Fruit fly (Drosophila melanogaster): ENCODE results near the gene CG14995.

DNA sequence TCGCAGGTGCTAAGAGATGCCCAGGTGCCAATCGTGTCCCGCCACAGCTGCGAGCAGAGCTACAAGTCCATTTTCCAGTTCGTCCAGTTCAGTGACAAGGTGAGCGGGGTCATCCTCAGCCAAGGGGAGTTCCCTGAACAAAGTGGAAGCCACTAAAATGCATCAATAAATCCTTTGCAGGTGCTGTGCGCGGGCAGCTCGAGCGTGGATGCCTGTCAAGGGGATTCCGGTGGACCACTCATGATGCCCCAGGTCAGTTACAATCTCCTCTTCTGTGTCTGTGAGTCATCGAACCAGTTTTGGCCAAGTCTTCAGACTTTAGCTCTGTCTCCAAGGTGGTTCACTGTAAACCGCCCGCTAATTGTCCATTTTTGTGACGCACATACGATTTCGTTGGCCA is 42.2 kb upstream of the CG14995 start:
- TF ChIP-seq EcR (GFP tag; optimal IDR thresholded peaks at IDR 0.05), result peak; percentile 73
- TF ChIP-seq gl (tag; optimal IDR thresholded peaks at IDR 0.05), result no peak
- TF ChIP-seq CG9948 (tag; optimal IDR thresholded peaks at IDR 0.05), result no peak
